Worm (Caenorhabditis elegans): ENCODE results near the gene C31H2.14.

C31H2.14 gene

ce11 chrX:5154278-5154677, 6.3 kb downstream of the C31H2.14 start, which contains the start of gene C31H2.3:
Gene C31H2.3 (minus strand): TSS chrX:5154378.
- TF ChIP-seq hmg-4 (GFP tag; optimal IDR thresholded peaks at IDR 0.05) (no peak), hmbx-1 (tag; optimal IDR thresholded peaks at IDR 0.05) (no peak), ets-7 (tag; optimal IDR thresholded peaks at IDR 0.05) (no peak), hnd-1 (tag; optimal IDR thresholded peaks at IDR 0.05) (no peak), pes-1 (GFP tag; IDR thresholded peaks at IDR 0.05) (no peak), ceh-36 (tag; optimal IDR thresholded peaks at IDR 0.05) (no peak), F13C5.2 (tag; optimal IDR thresholded peaks at IDR 0.05) (no peak), sea-1 (GFP tag; conservative IDR thresholded peaks at IDR 0.05) (no peak), flt-1 (GFP tag; IDR thresholded peaks at IDR 0.05) (no peak), tbx-37 (GFP tag; conservative IDR thresholded peaks at IDR 0.05) (no peak), ceh-13 (GFP tag; optimal IDR thresholded peaks at IDR 0.05) (no peak), tra-4 (tag; optimal IDR thresholded peaks at IDR 0.05) (no peak), B0310.2 (tag; optimal IDR thresholded peaks at IDR 0.05) (no peak), aly-1 (tag; optimal IDR thresholded peaks at IDR 0.05) (no peak), tbx-11 (GFP tag; IDR thresholded peaks at IDR 0.05) (no peak), ama-1 (optimal IDR thresholded peaks at IDR 0.05) (no peak), scrt-1 (GFP tag; IDR thresholded peaks at IDR 0.05) (no peak)

DNA sequence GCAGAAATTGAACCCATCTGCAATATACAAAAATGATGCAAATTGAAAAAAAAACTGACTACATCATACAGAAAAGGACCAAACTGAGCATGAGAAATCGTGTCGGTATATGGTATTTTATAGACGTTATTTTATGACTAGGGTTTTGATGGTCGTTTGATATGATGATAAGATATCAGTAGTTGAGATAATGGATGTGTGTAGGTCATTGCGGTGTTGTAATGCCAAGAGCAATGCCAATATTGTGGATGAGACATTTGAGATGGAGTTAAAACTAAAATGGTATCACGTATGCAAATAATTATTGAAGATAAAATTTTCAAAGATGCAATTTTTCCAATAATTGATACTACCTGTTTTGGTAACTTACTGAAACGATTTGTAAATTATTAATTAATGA, 11.6 kb downstream of the C31H2.14 start, which contains the start of gene C31H2.4:
Gene C31H2.4, minus strand, starts transcription at position 19 of the 400 bp plus-strand sequence.
- no peak for TF ChIP-seq ceh-36 (tag; optimal IDR thresholded peaks at IDR 0.05)
- TF ChIP-seq hmbx-1 (tag; optimal IDR thresholded peaks at IDR 0.05) = no peak
- no peak for TF ChIP-seq hmg-4 (GFP tag; optimal IDR thresholded peaks at IDR 0.05)
- no peak for TF ChIP-seq hnd-1 (tag; optimal IDR thresholded peaks at IDR 0.05)
- no peak for TF ChIP-seq tra-4 (tag; optimal IDR thresholded peaks at IDR 0.05)
- no peak for TF ChIP-seq tbx-37 (GFP tag; conservative IDR thresholded peaks at IDR 0.05)
- TF ChIP-seq ama-1 (optimal IDR thresholded peaks at IDR 0.05) = no peak
- TF ChIP-seq scrt-1 (GFP tag; IDR thresholded peaks at IDR 0.05) = no peak
- TF ChIP-seq tbx-11 (GFP tag; IDR thresholded peaks at IDR 0.05) = no peak
- TF ChIP-seq aly-1 (tag; optimal IDR thresholded peaks at IDR 0.05) = no peak

DNA sequence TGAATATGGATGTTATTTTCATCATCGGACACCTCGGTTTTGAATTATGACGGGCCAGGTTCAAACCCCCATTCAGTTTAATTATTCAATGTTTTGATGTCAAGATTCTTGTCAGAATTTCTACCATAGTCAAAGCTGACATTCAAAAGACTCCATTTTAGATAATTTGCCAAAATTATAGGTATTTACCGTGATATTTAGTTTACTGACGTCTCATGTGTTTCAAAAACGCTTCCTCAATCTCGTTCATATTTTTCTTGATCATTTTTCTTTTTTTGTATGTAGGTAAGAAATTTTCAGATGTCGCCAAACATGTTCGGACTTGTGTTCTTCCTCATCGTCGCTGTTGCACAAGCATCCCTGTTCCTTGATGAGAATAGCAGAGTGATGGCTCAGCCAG, 14.7 kb downstream of the C31H2.14 start, which contains the start of gene EGAP5.1:
Gene EGAP5.1, plus strand, starts transcription at position 301 of the 400 bp plus-strand sequence.
- TF ChIP-seq hmbx-1 (tag; optimal IDR thresholded peaks at IDR 0.05) (no peak), scrt-1 (GFP tag; IDR thresholded peaks at IDR 0.05) (no peak), flt-1 (GFP tag; IDR thresholded peaks at IDR 0.05) (no peak), B0310.2 (tag; optimal IDR thresholded peaks at IDR 0.05) (no peak), aly-1 (tag; optimal IDR thresholded peaks at IDR 0.05) (no peak), F13C5.2 (tag; optimal IDR thresholded peaks at IDR 0.05) (no peak), ets-7 (tag; optimal IDR thresholded peaks at IDR 0.05) (no peak), hnd-1 (tag; optimal IDR thresholded peaks at IDR 0.05) (no peak), tra-4 (tag; optimal IDR thresholded peaks at IDR 0.05) (no peak), ceh-36 (tag; optimal IDR thresholded peaks at IDR 0.05) (no peak), ceh-13 (GFP tag; optimal IDR thresholded peaks at IDR 0.05) (no peak), ama-1 (optimal IDR thresholded peaks at IDR 0.05) (no peak), hmg-4 (GFP tag; optimal IDR thresholded peaks at IDR 0.05) (no peak), tbx-37 (GFP tag; conservative IDR thresholded peaks at IDR 0.05) (no peak)

DNA sequence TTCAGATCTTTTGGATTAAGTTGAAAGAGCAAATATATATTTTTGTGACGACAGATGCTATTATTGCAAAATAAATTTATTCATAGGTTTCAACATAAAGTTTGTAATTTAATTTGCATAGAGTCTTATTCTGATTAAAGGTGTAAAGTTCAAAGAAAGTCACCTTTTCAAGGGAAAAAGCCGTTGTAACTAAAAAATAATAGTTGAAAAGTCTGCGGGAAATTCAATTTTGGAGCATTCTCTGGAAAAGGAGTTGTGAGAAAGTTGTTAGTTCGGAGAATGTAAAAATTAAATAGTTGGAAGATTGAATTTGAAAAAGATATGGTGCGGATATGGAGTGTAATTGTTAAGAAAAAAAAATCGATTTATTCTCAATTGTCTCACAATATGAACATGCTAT, 16.0 kb downstream of the C31H2.14 start:
- TF ChIP-seq tbx-11 (GFP tag; IDR thresholded peaks at IDR 0.05) (no peak), aly-1 (tag; optimal IDR thresholded peaks at IDR 0.05) (no peak), tbx-37 (GFP tag; conservative IDR thresholded peaks at IDR 0.05) (no peak), tra-4 (tag; optimal IDR thresholded peaks at IDR 0.05) (no peak), hnd-1 (tag; optimal IDR thresholded peaks at IDR 0.05) (no peak), F13C5.2 (tag; optimal IDR thresholded peaks at IDR 0.05) (no peak), scrt-1 (GFP tag; IDR thresholded peaks at IDR 0.05) (no peak), B0310.2 (tag; optimal IDR thresholded peaks at IDR 0.05) (no peak), ets-7 (tag; optimal IDR thresholded peaks at IDR 0.05) (no peak), sea-1 (GFP tag; conservative IDR thresholded peaks at IDR 0.05) (no peak), ceh-36 (tag; optimal IDR thresholded peaks at IDR 0.05) (no peak), flt-1 (GFP tag; IDR thresholded peaks at IDR 0.05) (no peak)

DNA sequence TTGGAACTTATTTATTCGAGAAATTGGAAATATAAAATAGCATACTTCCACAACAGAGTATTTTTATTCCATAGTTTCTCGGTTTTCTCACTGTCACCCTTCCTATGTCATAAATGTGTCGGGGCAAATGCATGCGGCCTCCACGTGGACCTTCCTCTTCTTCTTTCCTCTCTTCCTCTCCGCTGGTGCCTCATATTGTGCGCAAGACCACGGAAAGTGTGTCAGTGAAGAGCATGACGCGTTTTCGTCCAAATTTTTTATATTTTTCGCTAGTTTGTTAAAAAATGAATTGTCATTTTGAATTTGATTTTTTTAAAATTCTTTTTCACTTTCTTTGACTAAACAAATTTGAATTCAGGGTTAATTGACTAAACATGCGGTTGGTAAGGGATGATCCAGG, 17.0 kb downstream of the C31H2.14 start, which contains the start of gene mans-3:
Gene mans-3, plus strand, starts transcription at position 359 of the 400 bp plus-strand sequence.
- peak; percentile 72; the same call in 1 of the 2 replicates for TF ChIP-seq pes-1 (GFP tag; IDR thresholded peaks at IDR 0.05)
- no peak for TF ChIP-seq tra-4 (tag; optimal IDR thresholded peaks at IDR 0.05)
- 0 out of 2 replicates have a peak, but pooled peaks have one; percentile 42 for TF ChIP-seq tbx-37 (GFP tag; conservative IDR thresholded peaks at IDR 0.05)
- no peak for TF ChIP-seq sea-1 (GFP tag; conservative IDR thresholded peaks at IDR 0.05)
- TF ChIP-seq ama-1 (optimal IDR thresholded peaks at IDR 0.05) = no peak
- no peak for TF ChIP-seq aly-1 (tag; optimal IDR thresholded peaks at IDR 0.05)
- peak; percentile 23 for TF ChIP-seq hnd-1 (tag; optimal IDR thresholded peaks at IDR 0.05)
- peak; percentile 17 for TF ChIP-seq ets-7 (tag; optimal IDR thresholded peaks at IDR 0.05)
- no peak for TF ChIP-seq scrt-1 (GFP tag; IDR thresholded peaks at IDR 0.05)
- peak; percentile 17 for TF ChIP-seq hmbx-1 (tag; optimal IDR thresholded peaks at IDR 0.05)
- TF ChIP-seq flt-1 (GFP tag; IDR thresholded peaks at IDR 0.05) = no peak
- TF ChIP-seq ceh-36 (tag; optimal IDR thresholded peaks at IDR 0.05) = peak; percentile 47
- peak; percentile 27 for TF ChIP-seq B0310.2 (tag; optimal IDR thresholded peaks at IDR 0.05)
- TF ChIP-seq F13C5.2 (tag; optimal IDR thresholded peaks at IDR 0.05) = peak; percentile 83
- no peak for TF ChIP-seq hmg-4 (GFP tag; optimal IDR thresholded peaks at IDR 0.05)
- TF ChIP-seq tbx-11 (GFP tag; IDR thresholded peaks at IDR 0.05) = 0 out of 2 replicates have a peak, but pooled peaks have one; percentile 35
- peak; percentile 15 for TF ChIP-seq ceh-13 (GFP tag; optimal IDR thresholded peaks at IDR 0.05)

DNA sequence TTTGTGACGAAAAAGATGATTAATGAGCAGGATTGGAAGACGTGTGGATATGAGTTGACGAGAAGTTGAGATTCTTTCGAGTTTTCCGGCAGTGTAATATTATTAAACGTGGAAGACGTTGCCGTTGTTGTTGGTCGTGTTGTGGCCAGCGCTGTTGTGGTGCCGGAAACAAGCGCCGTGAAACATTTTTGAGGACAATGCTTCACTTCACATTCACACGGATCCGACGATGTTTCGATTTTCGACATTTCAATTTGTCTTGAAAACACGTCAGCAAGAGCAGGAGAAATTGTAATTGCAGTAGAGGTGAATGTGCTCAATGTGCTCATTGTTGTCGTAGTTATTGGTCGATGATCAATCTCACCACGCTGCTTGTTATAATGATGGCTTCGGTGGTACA, 20.8 kb downstream of the C31H2.14 start:
- TF ChIP-seq ceh-13 (GFP tag; optimal IDR thresholded peaks at IDR 0.05) = no peak
- no peak for TF ChIP-seq scrt-1 (GFP tag; IDR thresholded peaks at IDR 0.05)
- TF ChIP-seq aly-1 (tag; optimal IDR thresholded peaks at IDR 0.05) = no peak
- TF ChIP-seq ets-7 (tag; optimal IDR thresholded peaks at IDR 0.05) = no peak
- no peak for TF ChIP-seq hnd-1 (tag; optimal IDR thresholded peaks at IDR 0.05)
- TF ChIP-seq pes-1 (GFP tag; IDR thresholded peaks at IDR 0.05) = no peak
- no peak for TF ChIP-seq B0310.2 (tag; optimal IDR thresholded peaks at IDR 0.05)
- TF ChIP-seq sea-1 (GFP tag; conservative IDR thresholded peaks at IDR 0.05) = no peak
- no peak for TF ChIP-seq hmbx-1 (tag; optimal IDR thresholded peaks at IDR 0.05)
- no peak for TF ChIP-seq tra-4 (tag; optimal IDR thresholded peaks at IDR 0.05)
- no peak for TF ChIP-seq tbx-11 (GFP tag; IDR thresholded peaks at IDR 0.05)
- TF ChIP-seq flt-1 (GFP tag; IDR thresholded peaks at IDR 0.05) = no peak
- no peak for TF ChIP-seq hmg-4 (GFP tag; optimal IDR thresholded peaks at IDR 0.05)
- no peak for TF ChIP-seq ama-1 (optimal IDR thresholded peaks at IDR 0.05)
- no peak for TF ChIP-seq F13C5.2 (tag; optimal IDR thresholded peaks at IDR 0.05)

DNA sequence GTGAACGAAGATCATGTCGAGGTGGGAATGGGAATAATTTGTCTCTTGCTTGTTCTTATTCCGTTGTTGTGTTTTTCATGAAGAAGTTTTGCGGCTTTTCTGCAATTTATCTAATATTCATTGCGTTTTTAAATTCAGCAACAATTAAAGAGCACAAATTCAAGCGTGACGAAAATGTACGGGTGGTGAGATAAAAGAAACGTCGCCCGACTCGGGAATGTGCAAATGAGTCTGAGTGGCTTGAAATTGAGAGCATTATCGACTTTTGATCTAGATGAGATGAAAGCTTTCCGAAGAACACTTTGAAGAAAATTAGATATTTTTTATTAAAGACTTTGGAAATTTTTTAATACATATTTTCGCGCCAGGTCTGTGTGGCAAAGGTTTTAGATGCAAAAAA, 23.1 kb downstream of the C31H2.14 start, which contains the start of gene T03G11.10:
Gene T03G11.10, minus strand, starts transcription at position 101 of the 400 bp plus-strand sequence.
- no peak for TF ChIP-seq flt-1 (GFP tag; IDR thresholded peaks at IDR 0.05)
- TF ChIP-seq aly-1 (tag; optimal IDR thresholded peaks at IDR 0.05) = no peak
- no peak for TF ChIP-seq B0310.2 (tag; optimal IDR thresholded peaks at IDR 0.05)
- no peak for TF ChIP-seq tbx-11 (GFP tag; IDR thresholded peaks at IDR 0.05)
- TF ChIP-seq hmbx-1 (tag; optimal IDR thresholded peaks at IDR 0.05) = no peak
- TF ChIP-seq tra-4 (tag; optimal IDR thresholded peaks at IDR 0.05) = no peak
- TF ChIP-seq ceh-13 (GFP tag; optimal IDR thresholded peaks at IDR 0.05) = no peak
- no peak for TF ChIP-seq ceh-36 (tag; optimal IDR thresholded peaks at IDR 0.05)
- TF ChIP-seq sea-1 (GFP tag; conservative IDR thresholded peaks at IDR 0.05) = no peak
- TF ChIP-seq scrt-1 (GFP tag; IDR thresholded peaks at IDR 0.05) = no peak
- TF ChIP-seq ama-1 (optimal IDR thresholded peaks at IDR 0.05) = no peak
- TF ChIP-seq ets-7 (tag; optimal IDR thresholded peaks at IDR 0.05) = no peak
